Fruit fly (Drosophila melanogaster) S2 (cell line): Measurements from ENCODE around the gene RabGGTa.

Source experiments
- CG8478 ChIP-seq: fragments of >200 bp; optimal IDR thresholded peaks from 2 replicates; lab custom pipeline; 2018
- CTCF ChIP-seq, 2 experiments: fragments of >200 bp; optimal IDR thresholded peaks; 2 replicates each; lab custom pipeline; 2018

DNA sequence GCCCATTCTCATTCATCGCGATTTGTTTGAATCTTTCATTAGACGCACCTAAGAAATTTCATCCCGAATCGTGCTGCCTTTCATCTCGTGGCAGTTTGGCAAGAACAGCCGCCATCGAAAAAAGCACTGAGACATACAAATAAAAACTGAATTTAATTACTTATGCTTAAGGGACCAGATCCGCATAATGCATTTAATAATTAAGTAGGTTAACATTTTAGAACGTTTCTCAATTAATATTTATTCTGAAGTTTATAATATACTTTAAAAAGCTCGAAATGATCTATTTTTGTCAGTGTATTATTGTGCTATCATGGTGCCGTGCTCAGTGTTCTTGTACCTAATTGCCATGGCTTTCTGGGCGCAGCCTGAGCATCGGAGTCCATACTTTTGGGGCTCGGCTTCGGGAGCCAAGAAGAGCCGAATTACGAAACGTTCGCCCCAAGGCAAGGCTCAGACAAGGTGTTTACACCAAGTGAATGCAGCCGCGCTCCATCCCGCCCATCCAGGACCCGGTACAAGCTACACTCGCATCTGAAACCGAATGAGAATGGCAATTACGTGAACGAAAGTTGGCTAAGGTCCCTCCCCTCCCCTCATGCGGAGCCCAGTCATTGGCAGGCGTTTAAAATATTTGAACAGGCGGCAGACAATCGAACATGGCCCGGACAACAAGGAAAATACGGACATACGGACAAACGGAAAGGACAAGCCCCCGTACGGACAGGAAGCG, 27.4 kb upstream of the RabGGTa start:
- TF ChIP-seq CTCF (optimal IDR thresholded peaks at IDR 0.05; lab: Kevin White, UChicago) (no peak), CG8478 (lab: Kevin White, UChicago) (no peak)
